Worm (Caenorhabditis elegans): ENCODE results near the gene cyn-7.

DNA sequence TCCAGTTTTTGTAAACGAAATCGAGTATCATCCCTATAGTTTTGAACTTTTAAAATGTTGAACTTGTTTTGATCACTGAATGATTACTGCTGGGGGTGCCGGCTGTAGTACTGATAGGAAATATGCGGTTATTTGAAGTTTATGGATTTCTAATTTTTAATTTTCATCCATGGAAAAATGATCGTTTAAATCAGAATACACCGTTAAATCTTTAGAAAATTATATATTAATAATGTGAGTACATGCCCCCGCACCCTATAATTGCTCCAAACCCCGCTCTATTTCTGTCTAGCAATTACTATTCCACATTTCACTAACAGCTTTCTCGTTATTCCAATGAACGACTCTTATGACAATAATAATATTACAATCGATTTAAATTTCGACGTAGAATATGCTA lies 12.6 kb upstream of the cyn-7 start, which contains the start of gene Y75B12B.10:
- TF ChIP-seq dao-5 (tag; optimal IDR thresholded peaks at IDR 0.05) (no peak), him-1 (tag; optimal IDR thresholded peaks at IDR 0.05) (no peak)
